Worm (Caenorhabditis elegans) whole organism, L4 larva: ENCODE data around the gene C38C6.3.

ENCODE experiments used
- D1046.2 ChIP-seq: fragments of 200-800 bp; sonication (Bioruptor generic); IDR thresholded peaks from 2 replicates; pipeline ENCODE4 v1.3.6; 2022; ENCODE audit warnings: missing genetic modification characterization, missing compliant biosample characterization
- F10B5.3 ChIP-seq: sonication (generic microtip); optimal IDR thresholded peaks from 2 replicates; lab custom pipeline; 2016; ENCODE audit warnings: mild to moderate bottlenecking, missing genetic modification characterization, missing compliant biosample characterization
- Y105C5A.15 ChIP-seq: fragments of 200-800 bp; sonication (Bioruptor generic); IDR thresholded peaks from 2 replicates; pipeline ENCODE4 v1.3.6; 2022; ENCODE audit warnings: missing genetic modification characterization, missing compliant biosample characterization
- Y48G9A.11 ChIP-seq: fragments of 200-800 bp; sonication (Bioruptor generic); IDR thresholded peaks from 2 replicates; pipeline ENCODE4 v1.3.6; 2022; ENCODE audit warnings: missing genetic modification reagents, missing genetic modification characterization, missing compliant biosample characterization
- Y5F2A.4 ChIP-seq: fragments of 200-800 bp; sonication (Bioruptor generic); optimal IDR thresholded peaks from 2 replicates; lab custom pipeline; 2018; ENCODE audit warnings: mild to moderate bottlenecking, missing genetic modification characterization, missing compliant biosample characterization
- ZK337.2 ChIP-seq: fragments of 200-800 bp; sonication (Bioruptor generic); IDR thresholded peaks from 2 replicates; pipeline ENCODE4 v1.3.6; 2022; ENCODE audit warnings: missing genetic modification reagents, missing genetic modification characterization, missing compliant biosample characterization
- aha-1 ChIP-seq: fragments of 150-350 bp; peaks from one replicate; lab custom pipeline; 2014; ENCODE audit warnings: missing biosample characterization, missing genetic modification characterization
- ama-1 ChIP-seq: fragments of 150-350 bp; optimal IDR thresholded peaks from 2 replicates; lab custom pipeline; 2014; ENCODE audit warnings: inconsistent platforms, mixed read lengths
- arid-1 ChIP-seq: fragments of 200-800 bp; sonication (Bioruptor generic); conservative IDR thresholded peaks from 2 replicates; pipeline ENCODE4 v1.3.6; 2022; ENCODE audit warnings: missing genetic modification reagents, missing genetic modification characterization, missing compliant biosample characterization
- ceh-28 ChIP-seq: fragments of 150-350 bp; optimal IDR thresholded peaks from 2 replicates; lab custom pipeline; 2014; ENCODE audit warnings: missing biosample characterization, missing genetic modification reagents, missing genetic modification characterization
- cey-2 ChIP-seq: sonication (generic microtip); optimal IDR thresholded peaks from 3 replicates; lab custom pipeline; 2017; ENCODE audit warnings: missing genetic modification characterization, mild to moderate bottlenecking, missing compliant biosample characterization, antibody characterized with exemption, borderline replicate concordance; ENCODE audit not compliant: insufficient read depth
- daf-12 ChIP-seq: fragments of 150-350 bp; optimal IDR thresholded peaks from 2 replicates; lab custom pipeline; 2014; ENCODE audit warnings: missing biosample characterization, missing genetic modification reagents, missing genetic modification characterization
- daf-16 ChIP-seq, 3 experiments: sonication (generic microtip); optimal IDR thresholded peaks; 2 replicates each; lab custom pipeline; 2016 to 2017; ENCODE audit warnings: missing genetic modification characterization in 3 of 3, missing genetic modification reagents in 3 of 3, mild to moderate bottlenecking in 2 of 3, missing compliant biosample characterization in 2 of 3, missing biosample characterization in 1 of 3, moderate library complexity in 1 of 3
- daf-8 ChIP-seq: fragments of 200-800 bp; sonication (Bioruptor generic); IDR thresholded peaks from 2 replicates; pipeline ENCODE4 v1.3.6; 2022; ENCODE audit warnings: missing genetic modification characterization, missing compliant biosample characterization
- dmd-9 ChIP-seq: fragments of 200-800 bp; sonication (Bioruptor generic); IDR thresholded peaks from 2 replicates; pipeline ENCODE4 v1.3.6; 2022; ENCODE audit warnings: missing genetic modification reagents, missing genetic modification characterization, missing compliant biosample characterization
- dve-1 ChIP-seq: sonication (generic microtip); optimal IDR thresholded peaks from 2 replicates; lab custom pipeline; 2017; ENCODE audit warnings: antibody characterized with exemption, mild to moderate bottlenecking, missing genetic modification characterization, missing compliant biosample characterization; ENCODE audit not compliant: insufficient read depth
- egl-43 ChIP-seq: fragments of 200-800 bp; sonication (Bioruptor generic); IDR thresholded peaks from 2 replicates; pipeline ENCODE4 v1.3.6; 2022; ENCODE audit warnings: missing genetic modification reagents, missing genetic modification characterization, missing compliant biosample characterization
- fos-1 ChIP-seq: fragments of 150-350 bp; optimal IDR thresholded peaks from 2 replicates; lab custom pipeline; 2014; ENCODE audit warnings: missing biosample characterization, missing genetic modification characterization
- hif-1 ChIP-seq, 2 experiments: sonication (generic microtip); optimal IDR thresholded peaks; 2 replicates each; lab custom pipeline; 2016 to 2017; ENCODE audit warnings: missing compliant biosample characterization in 2 of 2, missing genetic modification characterization in 2 of 2, missing genetic modification reagents in 2 of 2, missing genotype in 2 of 2, mild to moderate bottlenecking in 1 of 2
- hlh-11 ChIP-seq: fragments of 200-800 bp; sonication (Bioruptor generic); optimal IDR thresholded peaks from 2 replicates; lab custom pipeline; 2018; ENCODE audit warnings: mild to moderate bottlenecking, missing genetic modification characterization, missing compliant biosample characterization
- hmg-1.1 ChIP-seq: fragments of 200-800 bp; sonication (Bioruptor generic); IDR thresholded peaks from 2 replicates; pipeline ENCODE4 v1.3.6; 2022; ENCODE audit warnings: missing genetic modification reagents, missing genetic modification characterization, missing compliant biosample characterization
- lin-15B ChIP-seq: fragments of 150-350 bp; sonication (generic microtip); optimal IDR thresholded peaks from 3 replicates; lab custom pipeline; 2014; ENCODE audit warnings: missing biosample characterization, missing genetic modification characterization
- lin-38 ChIP-seq: fragments of 200-800 bp; sonication (Bioruptor generic); IDR thresholded peaks from 2 replicates; pipeline ENCODE4 v1.3.6; 2022; ENCODE audit warnings: missing genetic modification reagents, missing genetic modification characterization, missing compliant biosample characterization
- lsy-2 ChIP-seq, 2 experiments: fragments of 150-350 bp in 1 of 2; sonication (generic microtip) in 1 of 2; optimal IDR thresholded peaks; 2 replicates each; lab custom pipeline; 2014 to 2017; ENCODE audit warnings: missing biosample characterization in 2 of 2, missing genetic modification characterization in 2 of 2
- mdt-29 ChIP-seq: fragments of 200-800 bp; sonication (Bioruptor generic); IDR thresholded peaks from 2 replicates; pipeline ENCODE4 v1.3.6; 2022; ENCODE audit warnings: missing genetic modification reagents, missing genetic modification characterization, missing compliant biosample characterization
- mep-1 ChIP-seq: fragments of 150-350 bp; sonication (generic microtip); optimal IDR thresholded peaks from 3 replicates; lab custom pipeline; 2014; ENCODE audit warnings: missing biosample characterization, missing genetic modification characterization
- nhr-102 ChIP-seq: sonication (generic microtip); optimal IDR thresholded peaks from 2 replicates; lab custom pipeline; 2016; ENCODE audit warnings: mild to moderate bottlenecking, missing genetic modification characterization, moderate library complexity, missing compliant biosample characterization
- nhr-11 ChIP-seq: fragments of 150-350 bp; optimal IDR thresholded peaks from 2 replicates; lab custom pipeline; 2014; ENCODE audit warnings: missing biosample characterization, missing genetic modification characterization
- nhr-237 ChIP-seq: sonication (generic microtip); optimal IDR thresholded peaks from 2 replicates; lab custom pipeline; 2017; ENCODE audit warnings: missing biosample characterization, missing genetic modification characterization
- nhr-41 ChIP-seq: fragments of 200-800 bp; sonication (Bioruptor generic); IDR thresholded peaks from 2 replicates; pipeline ENCODE4 v1.3.6; 2022; ENCODE audit warnings: missing genetic modification reagents, missing genetic modification characterization, missing compliant biosample characterization
- nhr-6 ChIP-seq: fragments of 150-350 bp; optimal IDR thresholded peaks from 2 replicates; lab custom pipeline; 2014; ENCODE audit warnings: missing biosample characterization, missing genetic modification characterization
- nhr-76 ChIP-seq: fragments of 150-350 bp; optimal IDR thresholded peaks from 2 replicates; lab custom pipeline; 2014; ENCODE audit warnings: missing biosample characterization, missing genetic modification characterization
- nhr-77 ChIP-seq: fragments of 150-350 bp; optimal IDR thresholded peaks from 2 replicates; lab custom pipeline; 2014; ENCODE audit warnings: missing biosample characterization, missing genetic modification characterization
- rbr-2 ChIP-seq: sonication (generic microtip); optimal IDR thresholded peaks from 2 replicates; lab custom pipeline; 2016; ENCODE audit warnings: missing genotype, missing genetic modification characterization, missing compliant biosample characterization
- set-16 ChIP-seq: fragments of 200-800 bp; sonication (Bioruptor generic); IDR thresholded peaks from 2 replicates; pipeline ENCODE4 v1.3.6; 2022; ENCODE audit warnings: missing genetic modification reagents, missing genetic modification characterization, missing compliant biosample characterization
- skn-1 ChIP-seq: fragments of 150-350 bp; optimal IDR thresholded peaks from 2 replicates; lab custom pipeline; 2014; ENCODE audit warnings: missing biosample characterization, missing genetic modification characterization
- snpc-1.2 ChIP-seq: fragments of 200-800 bp; sonication (Bioruptor generic); IDR thresholded peaks from 2 replicates; pipeline ENCODE4 v1.3.6; 2022; ENCODE audit warnings: missing genetic modification reagents, missing genetic modification characterization, missing compliant biosample characterization
- spr-3 ChIP-seq: fragments of 200-800 bp; sonication (Bioruptor generic); optimal IDR thresholded peaks from 2 replicates; lab custom pipeline; 2018; ENCODE audit warnings: mild to moderate bottlenecking, missing genetic modification characterization, missing compliant biosample characterization
- tra-1 ChIP-seq: fragments of 200-800 bp; sonication (Bioruptor generic); IDR thresholded peaks from 2 replicates; pipeline ENCODE4 v1.3.6; 2022; ENCODE audit warnings: missing genetic modification reagents, missing genetic modification characterization, missing compliant biosample characterization
- unc-39 ChIP-seq: sonication (generic microtip); optimal IDR thresholded peaks from 2 replicates; lab custom pipeline; 2017; ENCODE audit warnings: missing biosample characterization, missing genetic modification characterization
- vab-7 ChIP-seq: fragments of 200-800 bp; sonication (Bioruptor generic); IDR thresholded peaks from 2 replicates; pipeline ENCODE4 v1.3.6; 2022; ENCODE audit warnings: missing genetic modification reagents, missing genetic modification characterization, missing compliant biosample characterization
- zfp-3 ChIP-seq: fragments of 200-800 bp; sonication (Bioruptor generic); conservative IDR thresholded peaks from 2 replicates; pipeline ENCODE4 v1.3.6; 2022; ENCODE audit warnings: missing genetic modification reagents, missing genetic modification characterization, missing compliant biosample characterization
- zip-11 ChIP-seq: fragments of 200-800 bp; sonication (Bioruptor generic); IDR thresholded peaks from 2 replicates; pipeline ENCODE4 v1.3.6; 2022; ENCODE audit warnings: missing genetic modification characterization, missing compliant biosample characterization
- zip-2 ChIP-seq: fragments of 150-350 bp; optimal IDR thresholded peaks from 2 replicates; lab custom pipeline; 2014; ENCODE audit warnings: missing biosample characterization, missing genetic modification characterization
- ztf-11 ChIP-seq: fragments of 150-350 bp; optimal IDR thresholded peaks from 2 replicates; lab custom pipeline; 2014; ENCODE audit warnings: missing biosample characterization, missing genetic modification characterization

C38C6.3 gene

DNA sequence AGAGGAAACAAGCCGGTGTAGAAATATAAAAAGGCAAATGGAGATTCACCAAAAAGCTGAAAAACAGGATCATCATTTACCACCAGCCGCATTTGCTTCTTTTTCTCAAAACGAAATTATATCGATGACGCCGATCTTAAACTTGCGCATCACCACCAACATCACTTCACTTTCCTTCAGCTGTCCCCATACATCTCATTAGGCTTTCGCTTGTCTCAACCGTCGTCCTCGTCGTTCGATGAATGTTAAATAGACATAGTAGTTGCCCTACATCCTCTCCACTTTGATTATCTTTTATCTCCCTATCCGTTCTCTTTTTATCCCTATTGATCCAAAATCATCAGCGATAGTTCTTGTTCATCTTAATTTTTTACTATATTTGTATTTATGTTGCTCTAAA, 6.0 kb upstream of the C38C6.3 start:
- no peak for TF ChIP-seq ama-1 (lab: Kevin White, UChicago)
- no peak for TF ChIP-seq ceh-28
- TF ChIP-seq hlh-11 (tag; lab: Kevin White, UChicago): peak; percentile 4
- TF ChIP-seq hmg-1.1 (GFP tag; lab: Robert Waterston, UW): no peak
- TF ChIP-seq zfp-3 (GFP tag; lab: Robert Waterston, UW): no peak
- TF ChIP-seq F10B5.3 (tag; lab: Kevin White, UChicago): no peak
- TF ChIP-seq Y48G9A.11 (GFP tag; lab: Robert Waterston, UW): no peak
- no peak for TF ChIP-seq mdt-29 (GFP tag; lab: Robert Waterston, UW)

- TF ChIP-seq daf-8: no peak
- no peak for TF ChIP-seq fos-1 (tag; lab: Kevin White, UChicago)
- TF ChIP-seq spr-3 (GFP tag; lab: Kevin White, UChicago): no peak
- TF ChIP-seq lsy-2 (tag; optimal IDR thresholded peaks at IDR 0.05; lab: Kevin White, UChicago): no peak
- TF ChIP-seq tra-1 (GFP tag; lab: Robert Waterston, UW): no peak
- no peak for TF ChIP-seq Y5F2A.4
- no peak for TF ChIP-seq daf-12 (tag; lab: Kevin White, UChicago)
- no peak for TF ChIP-seq skn-1 (tag; lab: Kevin White, UChicago)
- no peak for TF ChIP-seq mep-1
- TF ChIP-seq nhr-76: no peak
- no peak for TF ChIP-seq ceh-28
- no peak for TF ChIP-seq cey-2
- TF ChIP-seq zfp-3 (GFP tag; lab: Robert Waterston, UW): no peak
- TF ChIP-seq mdt-29 (GFP tag; lab: Robert Waterston, UW): no peak
- TF ChIP-seq ZK337.2 (GFP tag; lab: Robert Waterston, UW): no peak
- no peak for TF ChIP-seq ztf-11 (tag; lab: Kevin White, UChicago)
- no peak for TF ChIP-seq Y105C5A.15
Observed at ce11 chrII:14627330-14627729, 5.6 kb upstream of the C38C6.3 start, which contains the start of gene tag-297. Gene tag-297 (plus strand): TSS chrII:14627630.

DNA sequence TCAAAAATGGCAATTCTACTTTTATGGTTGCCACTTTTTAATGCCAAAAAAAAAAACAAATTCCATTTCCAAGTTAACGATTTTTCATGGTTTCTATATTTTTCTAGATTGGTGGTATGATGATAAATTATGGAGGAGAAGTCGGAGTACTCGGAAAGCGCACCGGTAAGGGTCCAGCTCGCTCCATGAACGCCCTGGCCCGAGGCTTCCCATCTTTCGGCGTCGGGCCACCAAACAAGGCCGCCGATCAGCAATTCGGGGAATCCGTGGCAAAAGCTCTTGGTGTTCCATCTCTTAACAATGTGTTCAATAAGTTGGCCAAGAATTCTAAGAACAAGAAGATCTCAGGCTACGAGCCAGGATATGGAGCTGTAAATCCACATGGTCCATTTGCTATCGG, 1.1 kb downstream of the C38C6.3 start:
- TF ChIP-seq nhr-41 (GFP tag; lab: Robert Waterston, UW) (no peak), aha-1 (tag; lab: Kevin White, UChicago) (peak; percentile 61), nhr-76 (no peak), set-16 (GFP tag; lab: Robert Waterston, UW) (peak; percentile 63)

- peak; percentile 38 for TF ChIP-seq rbr-2
- TF ChIP-seq zip-11 (GFP tag; lab: Robert Waterston, UW): no peak
- peak; percentile 71 for TF ChIP-seq vab-7
- no peak for TF ChIP-seq dmd-9 (GFP tag; lab: Robert Waterston, UW)
- no peak for TF ChIP-seq zip-2 (tag; lab: Kevin White, UChicago)
- TF ChIP-seq dve-1: no peak
- TF ChIP-seq nhr-6 (tag; lab: Kevin White, UChicago): no peak
- no peak for TF ChIP-seq spr-3 (GFP tag; lab: Kevin White, UChicago)
- TF ChIP-seq hif-1 (tag; optimal IDR thresholded peaks at IDR 0.05; lab: Kevin White, UChicago): no peak
- TF ChIP-seq F10B5.3 (tag; lab: Kevin White, UChicago): no peak
- no peak for TF ChIP-seq unc-39 (tag; lab: Kevin White, UChicago)
- no peak for TF ChIP-seq mdt-29 (GFP tag; lab: Robert Waterston, UW)
- TF ChIP-seq snpc-1.2: no peak
- TF ChIP-seq nhr-11 (tag; lab: Kevin White, UChicago): peak; percentile 5
- TF ChIP-seq nhr-237 (tag; lab: Kevin White, UChicago): no peak
- no peak for TF ChIP-seq lsy-2 (tag; optimal IDR thresholded peaks at IDR 0.05; lab: Kevin White, UChicago)
- TF ChIP-seq lin-15B (tag; lab: Kevin White, UChicago): no peak
- peak; percentile 67 for TF ChIP-seq lin-38 (GFP tag; lab: Robert Waterston, UW)
- no peak for TF ChIP-seq daf-12 (tag; lab: Kevin White, UChicago)
- TF ChIP-seq egl-43: peak; percentile 85
- peak; percentile 64; the same call in 1 of the 2 replicates for TF ChIP-seq arid-1
- TF ChIP-seq daf-16 (GFP tag; optimal IDR thresholded peaks at IDR 0.05; lab: Kevin White, UChicago): no peak
- TF ChIP-seq daf-16 (tag; optimal IDR thresholded peaks at IDR 0.05; lab: Kevin White, UChicago): no peak
- TF ChIP-seq nhr-77 (tag; lab: Kevin White, UChicago): no peak
- TF ChIP-seq nhr-102 (tag; lab: Kevin White, UChicago): peak; percentile 40
- no peak for TF ChIP-seq daf-8
- 0 out of 2 replicates have a peak, but pooled peaks have one; percentile 63 for TF ChIP-seq D1046.2 (GFP tag; lab: Robert Waterston, UW)
- peak; percentile 29; the same call in 1 of the 2 replicates for TF ChIP-seq set-16 (GFP tag; lab: Robert Waterston, UW)
- peak; percentile 55; the same call in 1 of the 2 replicates for TF ChIP-seq zfp-3 (GFP tag; lab: Robert Waterston, UW)
Observed at ce11 chrII:14635179-14635578, 2.3 kb downstream of the C38C6.3 start.
